Worm (Caenorhabditis elegans): ENCODE data around the gene Y43E12A.2.
A peak's percentile ranks its signal among the peaks of the same experiment; 100 is the strongest.

Gene Y43E12A.2

ce11 chrIV:10990699-10991098, 8.8 kb downstream of the Y43E12A.2 start, which contains the start of gene F13H10.5:
TSS of gene F13H10.5 (plus strand) at chrIV:10990999.
- no peak for TF ChIP-seq nhr-76 (tag; optimal IDR thresholded peaks at IDR 0.05)
- no peak for TF ChIP-seq ctbp-1 (GFP tag; IDR thresholded peaks at IDR 0.05)
- no peak for TF ChIP-seq madf-9 (GFP tag; conservative IDR thresholded peaks at IDR 0.05)
- no peak for TF ChIP-seq lin-1 (GFP tag; IDR thresholded peaks at IDR 0.05)
- no peak for TF ChIP-seq nhr-11 (tag; optimal IDR thresholded peaks at IDR 0.05)

DNA sequence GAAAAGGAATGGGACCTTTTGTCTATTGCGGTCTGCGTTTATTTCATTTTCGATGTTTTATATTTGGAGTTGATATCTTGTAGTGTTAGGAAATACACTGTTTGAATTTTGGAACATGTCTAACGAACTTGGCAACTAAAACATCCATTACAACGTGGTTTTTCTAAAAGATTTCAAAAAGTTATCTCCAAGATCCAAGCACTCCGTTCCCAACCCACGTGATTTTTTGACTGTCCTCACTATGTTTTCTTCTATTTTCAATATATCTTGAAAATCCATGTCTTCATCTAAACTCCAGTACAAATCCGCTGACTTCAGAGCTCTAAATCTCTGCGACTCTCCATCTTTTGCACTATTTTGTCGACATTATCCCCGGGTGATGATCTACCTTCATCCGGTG, 19.8 kb downstream of the Y43E12A.2 start, which contains the start of gene F13H10.9:
Gene F13H10.9 (plus strand): TSS at position 301 of the 400 bp plus-strand sequence.
- no peak for TF ChIP-seq F44E2.7 (GFP tag; IDR thresholded peaks at IDR 0.05)
- TF ChIP-seq nhr-77 (tag; optimal IDR thresholded peaks at IDR 0.05): no peak
- TF ChIP-seq egl-43 (GFP tag; IDR thresholded peaks at IDR 0.05): no peak
- no peak for TF ChIP-seq ceh-20 (GFP tag; IDR thresholded peaks at IDR 0.05)
- no peak for TF ChIP-seq nhr-76 (tag; optimal IDR thresholded peaks at IDR 0.05)
- TF ChIP-seq nhr-6 (tag; optimal IDR thresholded peaks at IDR 0.05): no peak
- no peak for TF ChIP-seq hmg-1.1 (GFP tag; IDR thresholded peaks at IDR 0.05)

- TF ChIP-seq mes-2 (tag; optimal IDR thresholded peaks at IDR 0.05; ENCODE audit: poor library complexity, severe bottlenecking) (no peak), skn-1 (tag; optimal IDR thresholded peaks at IDR 0.05) (no peak), F44E2.7 (GFP tag; IDR thresholded peaks at IDR 0.05) (no peak), nhr-6 (tag; optimal IDR thresholded peaks at IDR 0.05) (no peak), ceh-44 (GFP tag; IDR thresholded peaks at IDR 0.05) (no peak), nhr-48 (tag; optimal IDR thresholded peaks at IDR 0.05) (no peak), nhr-10 (tag; optimal IDR thresholded peaks at IDR 0.05) (no peak), egl-43 (GFP tag; IDR thresholded peaks at IDR 0.05) (no peak), lin-1 (GFP tag; IDR thresholded peaks at IDR 0.05) (no peak), nhr-237 (tag; optimal IDR thresholded peaks at IDR 0.05) (no peak), lin-38 (GFP tag; IDR thresholded peaks at IDR 0.05) (no peak), F49E8.2 (tag; optimal IDR thresholded peaks at IDR 0.05; ENCODE audit: borderline replicate concordance) (no peak), mep-1 (tag; optimal IDR thresholded peaks at IDR 0.05) (no peak), lim-7 (GFP tag; IDR thresholded peaks at IDR 0.05) (no peak)
Observed at ce11 chrIV:11004273-11004672, 22.4 kb downstream of the Y43E12A.2 start, which contains the start of gene F13H10.1. TSS of gene F13H10.1 (plus strand) at chrIV:11004573.

DNA sequence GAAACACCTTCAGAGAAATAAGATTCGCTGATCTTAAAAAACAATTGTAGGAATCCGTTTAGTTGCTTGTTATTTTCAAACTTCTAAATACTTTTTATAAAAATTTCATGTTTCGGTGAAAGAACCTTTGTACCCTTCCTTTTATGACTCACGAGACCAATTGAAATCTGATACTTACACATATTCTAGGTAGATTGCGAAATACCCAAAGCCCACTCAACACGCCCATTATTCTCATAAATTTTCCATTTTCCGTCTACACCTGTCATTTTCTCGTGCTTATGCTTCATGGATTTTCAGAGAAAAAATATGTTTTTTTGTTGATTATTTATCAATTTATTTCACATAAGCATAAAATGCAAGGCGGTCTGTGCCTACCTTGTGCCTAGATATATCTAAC, 24.5 kb downstream of the Y43E12A.2 start:
- TF ChIP-seq lsy-2 (tag; optimal IDR thresholded peaks at IDR 0.05): peak in 1 of 2 experiments; percentile 3
- peak; percentile 76 for TF ChIP-seq nhr-11 (tag; optimal IDR thresholded peaks at IDR 0.05)
- TF ChIP-seq sdz-12 (GFP tag; optimal IDR thresholded peaks at IDR 0.05): no peak

DNA sequence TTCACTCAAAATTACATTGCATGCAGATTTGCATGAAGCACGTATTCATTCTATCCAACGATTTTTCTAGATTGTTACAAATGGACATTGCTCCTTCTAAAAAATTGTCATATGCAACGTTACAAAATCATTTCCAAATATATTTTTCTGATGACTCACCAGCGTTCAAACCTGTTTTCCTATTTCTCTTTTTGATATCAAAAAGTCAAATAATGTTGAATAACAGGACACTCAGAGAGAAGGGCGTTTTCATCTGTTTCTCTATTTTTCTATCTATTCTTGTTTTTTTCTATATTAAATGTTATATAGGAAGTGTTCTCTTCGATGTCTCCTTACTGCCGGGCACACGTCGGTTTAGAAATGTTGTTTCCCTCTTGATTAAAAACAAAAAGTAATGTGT, 25.0 kb downstream of the Y43E12A.2 start:
- no peak for TF ChIP-seq zip-11 (GFP tag; IDR thresholded peaks at IDR 0.05)
- TF ChIP-seq mxl-2 (GFP tag; conservative IDR thresholded peaks at IDR 0.05): no peak
- peak in 1 of 2 experiments; percentile 66 for TF ChIP-seq unc-62 (GFP tag; optimal IDR thresholded peaks at IDR 0.05 in 1 of 2)
- TF ChIP-seq unc-62 (tag; optimal IDR thresholded peaks at IDR 0.05): no peak
- TF ChIP-seq ZK546.5 (tag; optimal IDR thresholded peaks at IDR 0.05): no peak
- no peak for TF ChIP-seq nhr-25 (tag; optimal IDR thresholded peaks at IDR 0.05; ENCODE audit: borderline replicate concordance, insufficient read depth)
- TF ChIP-seq skn-1 (tag; optimal IDR thresholded peaks at IDR 0.05): no peak
- TF ChIP-seq dve-1 (tag; optimal IDR thresholded peaks at IDR 0.05; ENCODE audit: insufficient read depth): peak; percentile 48
- TF ChIP-seq F10B5.3 (tag; optimal IDR thresholded peaks at IDR 0.05): no peak
- no peak for TF ChIP-seq madf-9 (GFP tag; conservative IDR thresholded peaks at IDR 0.05)
- TF ChIP-seq tra-1 (GFP tag; IDR thresholded peaks at IDR 0.05): no peak
- peak; percentile 18 for TF ChIP-seq nhr-28 (tag; optimal IDR thresholded peaks at IDR 0.05)

All from whole organism, L4 larva.